Worm (Caenorhabditis elegans) whole organism, L1 larva: ENCODE measurements around the gene exc-5.

Experiments used
- C16A3.4 ChIP-seq: fragments of 150-350 bp; optimal IDR thresholded peaks from 2 replicates; lab custom pipeline; 2014; ENCODE audit warnings: missing biosample characterization, missing genetic modification characterization
- C34B4.2 ChIP-seq: sonication (generic microtip); optimal IDR thresholded peaks from 2 replicates; lab custom pipeline; 2017; ENCODE audit warnings: mild to moderate bottlenecking, missing genetic modification characterization, missing compliant biosample characterization
- aly-2 ChIP-seq: fragments of 150-350 bp; optimal IDR thresholded peaks from 2 replicates; lab custom pipeline; 2014; ENCODE audit warnings: missing biosample characterization, missing genetic modification characterization
- ama-1 ChIP-seq: fragments of 150-350 bp; optimal IDR thresholded peaks from 2 replicates; lab custom pipeline; 2014
- blmp-1 ChIP-seq: fragments of 150-350 bp; optimal IDR thresholded peaks from 2 replicates; lab custom pipeline; 2014; ENCODE audit warnings: missing biosample characterization, missing genetic modification characterization
- ceh-63 ChIP-seq: fragments of 200-800 bp; sonication (Bioruptor generic); optimal IDR thresholded peaks from 2 replicates; lab custom pipeline; 2018; ENCODE audit warnings: mild to moderate bottlenecking, missing genetic modification characterization, missing compliant biosample characterization
- ceh-8 ChIP-seq: fragments of 200-800 bp; sonication (Bioruptor generic); optimal IDR thresholded peaks from 2 replicates; lab custom pipeline; 2018; ENCODE audit warnings: mild to moderate bottlenecking, missing genetic modification characterization, moderate library complexity, missing compliant biosample characterization
- ceh-82 ChIP-seq, 3 experiments: fragments of 150-350 bp in 1 of 3; sonication (generic microtip) in 2 of 3; optimal IDR thresholded peaks; 2 replicates each; lab custom pipeline; 2014 to 2017; ENCODE audit warnings: missing biosample characterization in 3 of 3, missing genetic modification characterization in 3 of 3
- ceh-88 ChIP-seq: fragments of 200-800 bp; sonication (Bioruptor generic); IDR thresholded peaks from 2 replicates; pipeline ENCODE4 v1.3.6; 2022; ENCODE audit warnings: missing genetic modification characterization, missing compliant biosample characterization
- ceh-90 ChIP-seq: sonication (generic microtip); optimal IDR thresholded peaks from 2 replicates; lab custom pipeline; 2016; ENCODE audit warnings: missing genetic modification characterization, missing compliant biosample characterization
- ces-1 ChIP-seq: fragments of 150-350 bp; optimal IDR thresholded peaks from 2 replicates; lab custom pipeline; 2014; ENCODE audit warnings: missing biosample characterization, missing genetic modification reagents, missing genetic modification characterization
- dsc-1 ChIP-seq: sonication (generic microtip); optimal IDR thresholded peaks from 2 replicates; lab custom pipeline; 2016; ENCODE audit warnings: mild to moderate bottlenecking, missing genetic modification characterization, missing compliant biosample characterization
- efl-1 ChIP-seq, 4 experiments: fragments of 150-350 bp; optimal IDR thresholded peaks in 3 of 4; peaks in 1 of 4; 1 replicate in 1 of 4; 2 replicates in 3 of 4; lab custom pipeline; 2014; ENCODE audit warnings: missing biosample characterization in 2 of 4, missing genetic modification characterization in 2 of 4, missing genetic modification reagents in 2 of 4
- efl-3 ChIP-seq: fragments of 200-800 bp; sonication (Bioruptor generic); optimal IDR thresholded peaks from 2 replicates; lab custom pipeline; 2018; ENCODE audit warnings: mild to moderate bottlenecking, missing genetic modification characterization, missing compliant biosample characterization
- egl-27 ChIP-seq, 2 experiments: fragments of 150-350 bp in 1 of 2; sonication (generic microtip); optimal IDR thresholded peaks; 3 replicates each; lab custom pipeline; 2017 to 2018; ENCODE audit warnings: missing biosample characterization in 2 of 2, missing genetic modification characterization in 2 of 2, missing genetic modification reagents in 2 of 2
- elt-2 ChIP-seq: sonication (generic microtip); optimal IDR thresholded peaks from 2 replicates; lab custom pipeline; 2016; ENCODE audit warnings: missing genetic modification characterization, mild to moderate bottlenecking, inconsistent platforms, missing compliant biosample characterization, missing genetic modification reagents
- elt-3 ChIP-seq, 6 experiments: fragments of 150-350 bp in 1 of 6; sonication (generic microtip); optimal IDR thresholded peaks; 2 replicates each; lab custom pipeline; 2017 to 2018; ENCODE audit warnings: missing biosample characterization in 6 of 6, missing genetic modification characterization in 6 of 6, inconsistent platforms in 1 of 6
- ets-5 ChIP-seq: fragments of 200-800 bp; sonication (Bioruptor generic); IDR thresholded peaks from 2 replicates; pipeline ENCODE4 v1.3.6; 2022; ENCODE audit warnings: missing genetic modification characterization, missing compliant biosample characterization
- fkh-10 ChIP-seq: sonication (generic microtip); optimal IDR thresholded peaks from 2 replicates; lab custom pipeline; 2017; ENCODE audit warnings: missing biosample characterization, missing genetic modification reagents, missing genetic modification characterization
- fkh-8 ChIP-seq: sonication (generic microtip); optimal IDR thresholded peaks from 2 replicates; lab custom pipeline; 2016; ENCODE audit warnings: mild to moderate bottlenecking, missing genetic modification characterization, missing compliant biosample characterization
- hlh-4 ChIP-seq: sonication (generic microtip); optimal IDR thresholded peaks from 2 replicates; lab custom pipeline; 2016; ENCODE audit warnings: mild to moderate bottlenecking, missing genetic modification characterization, missing compliant biosample characterization
- hpl-2 ChIP-seq: fragments of 150-350 bp; optimal IDR thresholded peaks from 2 replicates; lab custom pipeline; 2014; ENCODE audit warnings: missing biosample characterization, missing genetic modification reagents, missing genetic modification characterization
- irx-1 ChIP-seq: sonication (generic microtip); optimal IDR thresholded peaks from 2 replicates; lab custom pipeline; 2016; ENCODE audit warnings: missing genetic modification characterization, missing compliant biosample characterization
- isw-1 ChIP-seq: fragments of 200-800 bp; sonication (Bioruptor generic); IDR thresholded peaks from 2 replicates; pipeline ENCODE4 v1.3.6; 2022; ENCODE audit warnings: missing genetic modification characterization, missing compliant biosample characterization
- lin-13 ChIP-seq: fragments of 150-350 bp; optimal IDR thresholded peaks from 2 replicates; lab custom pipeline; 2014; ENCODE audit warnings: missing biosample characterization, missing genetic modification reagents, missing genetic modification characterization
- lin-14 ChIP-seq: fragments of 200-800 bp; sonication (Bioruptor generic); optimal IDR thresholded peaks from 2 replicates; lab custom pipeline; 2018; ENCODE audit warnings: mild to moderate bottlenecking, missing genetic modification characterization, moderate library complexity, missing compliant biosample characterization
- lin-35 ChIP-seq, 2 experiments: fragments of 150-350 bp; optimal IDR thresholded peaks; 2 replicates each; lab custom pipeline; 2014; ENCODE audit warnings: missing biosample characterization in 2 of 2, missing genetic modification characterization in 2 of 2, missing genetic modification reagents in 2 of 2
- lin-39 ChIP-seq: fragments of 150-350 bp; optimal IDR thresholded peaks from 2 replicates; lab custom pipeline; 2014; ENCODE audit warnings: missing biosample characterization, missing genetic modification reagents, missing genetic modification characterization
- mep-1 ChIP-seq: fragments of 150-350 bp; optimal IDR thresholded peaks from 2 replicates; lab custom pipeline; 2014; ENCODE audit warnings: missing biosample characterization, missing genetic modification characterization
- nhr-11 ChIP-seq: fragments of 150-350 bp; optimal IDR thresholded peaks from 2 replicates; lab custom pipeline; 2014; ENCODE audit warnings: missing biosample characterization, missing genetic modification characterization
- nhr-237 ChIP-seq: fragments of 150-350 bp; optimal IDR thresholded peaks from 2 replicates; lab custom pipeline; 2014; ENCODE audit warnings: missing biosample characterization, missing genetic modification characterization
- nhr-28 ChIP-seq: fragments of 150-350 bp; optimal IDR thresholded peaks from 2 replicates; lab custom pipeline; 2014; ENCODE audit warnings: missing biosample characterization, missing genetic modification characterization
- nhr-47 ChIP-seq: sonication (generic microtip); optimal IDR thresholded peaks from 2 replicates; lab custom pipeline; 2016; ENCODE audit warnings: mild to moderate bottlenecking, missing genetic modification characterization, moderate library complexity, missing compliant biosample characterization
- nhr-76 ChIP-seq: sonication (generic microtip); optimal IDR thresholded peaks from 2 replicates; lab custom pipeline; 2017; ENCODE audit warnings: missing biosample characterization, missing genetic modification characterization
- nhr-77 ChIP-seq: fragments of 150-350 bp; optimal IDR thresholded peaks from 2 replicates; lab custom pipeline; 2014; ENCODE audit warnings: missing biosample characterization, missing genetic modification characterization
- nhr-84 ChIP-seq: sonication (generic microtip); optimal IDR thresholded peaks from 2 replicates; lab custom pipeline; 2017; ENCODE audit warnings: missing biosample characterization, missing genetic modification characterization
- nhr-90 ChIP-seq: sonication (generic microtip); optimal IDR thresholded peaks from 2 replicates; lab custom pipeline; 2016; ENCODE audit warnings: mild to moderate bottlenecking, missing genetic modification characterization, missing compliant biosample characterization; ENCODE audit not compliant: poor library complexity
- pag-3 ChIP-seq: sonication (generic microtip); optimal IDR thresholded peaks from 2 replicates; lab custom pipeline; 2017; ENCODE audit warnings: missing genetic modification characterization, mild to moderate bottlenecking, missing compliant biosample characterization, antibody characterized with exemption, borderline replicate concordance; ENCODE audit not compliant: insufficient read depth
- pqm-1 ChIP-seq: sonication (generic microtip); optimal IDR thresholded peaks from 3 replicates; lab custom pipeline; 2017; ENCODE audit warnings: missing biosample characterization, missing genetic modification characterization
- rnt-1 ChIP-seq: sonication (generic microtip); optimal IDR thresholded peaks from 2 replicates; lab custom pipeline; 2016; ENCODE audit warnings: mild to moderate bottlenecking, missing genetic modification characterization, moderate library complexity, missing compliant biosample characterization
- skn-1 ChIP-seq: fragments of 150-350 bp; optimal IDR thresholded peaks from 2 replicates; lab custom pipeline; 2014; ENCODE audit warnings: missing biosample characterization, missing genetic modification characterization
- snpc-4 ChIP-seq: fragments of 150-350 bp; optimal IDR thresholded peaks from 2 replicates; lab custom pipeline; 2014; ENCODE audit warnings: missing biosample characterization, missing genetic modification characterization
- snu-23 ChIP-seq: sonication (generic microtip); optimal IDR thresholded peaks from 2 replicates; lab custom pipeline; 2016; ENCODE audit warnings: missing genetic modification characterization, missing compliant biosample characterization
- sox-4 ChIP-seq: sonication (generic microtip); optimal IDR thresholded peaks from 2 replicates; lab custom pipeline; 2016; ENCODE audit warnings: missing genetic modification characterization, missing compliant biosample characterization
- sptf-1 ChIP-seq: fragments of 150-350 bp; optimal IDR thresholded peaks from 2 replicates; lab custom pipeline; 2014; ENCODE audit warnings: missing biosample characterization, missing genetic modification characterization
- sup-37 ChIP-seq: fragments of 200-800 bp; sonication (Bioruptor generic); optimal IDR thresholded peaks from 2 replicates; lab custom pipeline; 2018; ENCODE audit warnings: mild to moderate bottlenecking, missing genetic modification characterization, missing compliant biosample characterization
- swsn-7 ChIP-seq: sonication (generic microtip); optimal IDR thresholded peaks from 2 replicates; lab custom pipeline; 2016; ENCODE audit warnings: missing genetic modification characterization, missing compliant biosample characterization
- tbx-2 ChIP-seq: sonication (generic microtip); optimal IDR thresholded peaks from 2 replicates; lab custom pipeline; 2016; ENCODE audit warnings: missing genetic modification characterization, missing compliant biosample characterization
- tlp-1 ChIP-seq: fragments of 150-350 bp; optimal IDR thresholded peaks from 2 replicates; lab custom pipeline; 2014; ENCODE audit warnings: missing biosample characterization, missing genetic modification characterization
- unc-130 ChIP-seq: fragments of 150-350 bp; optimal IDR thresholded peaks from 2 replicates; lab custom pipeline; 2017; ENCODE audit warnings: missing biosample characterization, missing genetic modification characterization, inconsistent platforms
- unc-98 ChIP-seq: fragments of 200-800 bp; sonication (Bioruptor generic); IDR thresholded peaks from 2 replicates; pipeline ENCODE4 v1.3.6; 2022; ENCODE audit warnings: missing genetic modification characterization, missing compliant biosample characterization
- xbp-1 ChIP-seq: sonication (generic microtip); optimal IDR thresholded peaks from 2 replicates; lab custom pipeline; 2016; ENCODE audit warnings: missing genetic modification characterization, missing compliant biosample characterization
- zag-1 ChIP-seq: fragments of 150-350 bp; optimal IDR thresholded peaks from 2 replicates; lab custom pipeline; 2014; ENCODE audit warnings: missing biosample characterization, missing genetic modification characterization
- ztf-11 ChIP-seq, 2 experiments: sonication (generic microtip); optimal IDR thresholded peaks; 2 replicates each; lab custom pipeline; 2016 to 2017; ENCODE audit warnings: missing genetic modification characterization in 2 of 2, missing biosample characterization in 1 of 2, missing compliant biosample characterization in 1 of 2

Gene exc-5

DNA sequence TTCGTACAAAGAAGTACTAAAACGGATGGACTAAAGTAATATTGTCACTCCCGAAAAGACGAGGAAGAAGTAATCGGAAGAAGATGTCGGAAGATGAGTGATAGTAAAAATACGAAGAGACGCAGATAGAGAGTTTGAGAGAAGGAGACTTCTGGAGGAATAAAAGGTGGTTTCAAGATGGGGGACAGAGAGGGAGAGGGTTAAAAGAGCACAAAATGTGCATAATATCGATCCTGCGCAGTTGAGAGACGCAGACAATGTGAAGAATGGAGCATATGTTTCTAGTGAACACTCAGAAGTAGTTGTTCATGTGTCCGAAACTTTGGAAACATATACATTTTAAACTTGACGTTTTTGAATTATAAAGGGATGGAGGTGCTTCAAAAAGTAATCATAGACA, 51.0 kb downstream of the exc-5 start (continued):
- TF ChIP-seq xbp-1 (tag; lab: Kevin White, UChicago): peak; percentile 14
- no peak for TF ChIP-seq egl-27 (tag; optimal IDR thresholded peaks at IDR 0.05; lab: Kevin White, UChicago)
- TF ChIP-seq nhr-47 (tag; lab: Kevin White, UChicago): peak; percentile 45
- TF ChIP-seq ama-1 (lab: Kevin White, UChicago): no peak
- no peak for TF ChIP-seq pag-3 (tag; lab: Kevin White, UChicago)
- peak; percentile 48 for TF ChIP-seq zag-1
- TF ChIP-seq isw-1 (GFP tag; lab: Robert Waterston, UW): peak; percentile 35
- no peak for TF ChIP-seq pqm-1 (tag; lab: Kevin White, UChicago)
- TF ChIP-seq hpl-2 (GFP tag; lab: Kevin White, UChicago): no peak
- no peak for TF ChIP-seq blmp-1 (tag; lab: Kevin White, UChicago)
- TF ChIP-seq lin-13 (GFP tag; lab: Kevin White, UChicago): no peak
- TF ChIP-seq aly-2 (tag; lab: Kevin White, UChicago): no peak
- no peak for TF ChIP-seq lin-39
- TF ChIP-seq C34B4.2 (tag; lab: Kevin White, UChicago): no peak
- TF ChIP-seq snu-23 (GFP tag; lab: Kevin White, UChicago): no peak
- no peak for TF ChIP-seq unc-98
- TF ChIP-seq ceh-90 (tag; lab: Kevin White, UChicago): no peak
- TF ChIP-seq fkh-10: peak; percentile 84
- TF ChIP-seq mep-1 (tag; lab: Kevin White, UChicago): no peak
- TF ChIP-seq nhr-90 (tag; lab: Kevin White, UChicago): no peak
- TF ChIP-seq ceh-82 (tag; optimal IDR thresholded peaks at IDR 0.05; lab: Kevin White, UChicago): peak; percentile 15 to 66 (median 34)
- peak; percentile 24 for TF ChIP-seq irx-1
- TF ChIP-seq snpc-4 (tag; lab: Kevin White, UChicago): no peak
- no peak for TF ChIP-seq unc-130
- TF ChIP-seq swsn-7 (tag; lab: Kevin White, UChicago): peak; percentile 49
- no peak for TF ChIP-seq hlh-4 (tag; lab: Kevin White, UChicago)
- TF ChIP-seq ztf-11 (tag; optimal IDR thresholded peaks at IDR 0.05; lab: Kevin White, UChicago): no peak
- TF ChIP-seq ceh-63 (GFP tag; lab: Kevin White, UChicago): no peak
- TF ChIP-seq nhr-84 (tag; lab: Kevin White, UChicago): no peak
- no peak for TF ChIP-seq ceh-8 (GFP tag; lab: Kevin White, UChicago)
- TF ChIP-seq tlp-1: no peak
- peak; percentile 92 for TF ChIP-seq lin-14 (GFP tag; lab: Kevin White, UChicago)
- TF ChIP-seq ces-1: no peak
- TF ChIP-seq lin-35 (GFP tag; optimal IDR thresholded peaks at IDR 0.05; lab: Kevin White, UChicago): peak in 1 of 2 experiments; percentile 43
- no peak for TF ChIP-seq ceh-88
- TF ChIP-seq sox-4: no peak
- TF ChIP-seq fkh-8 (tag; lab: Kevin White, UChicago): peak; percentile 47
- TF ChIP-seq efl-1 (optimal IDR thresholded peaks at IDR 0.05; lab: Kevin White, UChicago): peak; percentile 43 to 56
- peak in 1 of 2 experiments; percentile 9 for TF ChIP-seq efl-1 (GFP tag; optimal IDR thresholded peaks at IDR 0.05 in 1 of 2; lab: Kevin White, UChicago)
- no peak for TF ChIP-seq elt-3 (tag; optimal IDR thresholded peaks at IDR 0.05; lab: Kevin White, UChicago)
- no peak for TF ChIP-seq sptf-1 (tag; lab: Kevin White, UChicago)
- TF ChIP-seq nhr-28 (tag; lab: Kevin White, UChicago): no peak
- peak; percentile 41 for TF ChIP-seq tbx-2 (tag; lab: Kevin White, UChicago)
- no peak for TF ChIP-seq nhr-77 (tag; lab: Kevin White, UChicago)
- TF ChIP-seq ets-5 (GFP tag; lab: Robert Waterston, UW): no peak
- TF ChIP-seq rnt-1 (tag; lab: Kevin White, UChicago): no peak
- peak; percentile 92 for TF ChIP-seq dsc-1
- TF ChIP-seq C16A3.4: no peak
- peak; percentile 11 for TF ChIP-seq skn-1 (tag; lab: Kevin White, UChicago)
- TF ChIP-seq nhr-237: no peak
- no peak for TF ChIP-seq nhr-76
- TF ChIP-seq efl-3 (GFP tag; lab: Kevin White, UChicago): no peak
- no peak for TF ChIP-seq elt-2
- TF ChIP-seq sup-37 (GFP tag; lab: Kevin White, UChicago): no peak
- TF ChIP-seq nhr-11 (tag; lab: Kevin White, UChicago): no peak
